Worm (Caenorhabditis elegans): ENCODE results near the gene C13G5.2.

The C13G5.2 gene

DNA sequence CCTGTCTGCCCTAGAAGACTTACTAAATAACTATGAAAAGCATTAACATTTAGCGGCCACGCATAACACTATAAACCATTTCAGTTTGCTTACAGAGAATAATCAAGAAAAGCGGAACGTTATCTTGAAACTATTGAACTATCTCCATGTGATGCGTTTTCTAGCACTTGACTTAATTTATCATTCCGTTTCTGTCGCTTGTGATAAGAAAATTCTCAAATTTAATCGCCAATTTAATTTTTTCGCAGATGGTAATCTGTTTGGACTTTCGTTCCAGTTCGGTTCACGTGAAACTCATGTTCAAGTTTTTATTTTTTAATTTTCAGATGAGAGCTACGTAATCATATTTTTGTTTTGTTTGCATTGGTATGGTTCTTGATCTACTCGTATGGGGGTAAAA is 38.7 kb upstream of the C13G5.2 start (continued):
- TF ChIP-seq dve-1 (tag; optimal IDR thresholded peaks at IDR 0.05; ENCODE audit: insufficient read depth) (peak; percentile 94), dmd-6 (GFP tag; IDR thresholded peaks at IDR 0.05) (peak; percentile 93), pqm-1 (tag; optimal IDR thresholded peaks at IDR 0.05) (peak; percentile 78), lin-1 (GFP tag; IDR thresholded peaks at IDR 0.05) (peak; percentile 33; the same call in 1 of the 2 replicates), ceh-20 (GFP tag; IDR thresholded peaks at IDR 0.05) (peak; percentile 56; the same call in 1 of the 2 replicates), hlh-30 (tag; optimal IDR thresholded peaks at IDR 0.05; ENCODE audit: insufficient read depth) (peak; percentile 78), lin-15B (tag; optimal IDR thresholded peaks at IDR 0.05) (no peak)

DNA sequence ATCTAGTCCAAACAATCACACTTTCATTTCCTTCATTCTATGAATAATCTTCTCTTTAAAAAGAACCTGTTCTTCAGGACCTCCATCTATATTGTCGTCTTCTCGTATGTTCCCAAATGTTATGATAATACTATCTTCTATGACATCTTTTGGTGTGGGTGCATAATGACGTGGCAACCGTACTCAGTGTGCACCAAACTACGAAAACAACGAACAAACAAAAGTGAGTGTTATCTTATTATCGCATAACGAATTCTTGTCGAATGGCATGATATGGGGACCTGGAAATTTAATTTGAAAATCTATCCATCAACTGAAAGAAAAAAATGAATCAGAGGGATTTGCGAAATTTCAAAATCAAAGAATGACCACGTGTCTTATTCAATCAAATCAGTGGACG is 37.8 kb upstream of the C13G5.2 start:
- no peak for TF ChIP-seq daf-16 (GFP tag; optimal IDR thresholded peaks at IDR 0.05)
- TF ChIP-seq daf-16 (tag; optimal IDR thresholded peaks at IDR 0.05) = peak; percentile 37
- no peak for TF ChIP-seq zfp-3 (GFP tag; conservative IDR thresholded peaks at IDR 0.05)

DNA sequence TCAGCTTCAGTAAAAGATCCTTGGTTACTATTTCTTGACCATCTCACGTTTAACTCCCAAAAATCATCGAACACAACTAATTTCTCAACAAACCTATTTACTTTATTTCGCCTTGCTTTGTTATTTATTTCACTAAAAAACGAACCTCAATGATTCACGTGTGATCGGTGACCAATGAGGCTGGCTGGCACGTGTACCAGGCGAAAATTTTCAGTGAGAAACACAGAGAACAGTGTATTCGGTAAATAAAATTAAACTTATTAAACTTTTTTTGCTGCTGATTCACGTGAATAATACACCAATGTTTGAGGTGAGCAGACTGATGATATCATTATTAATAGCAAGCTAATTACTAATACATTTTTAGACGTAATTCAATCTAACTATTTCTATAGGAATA is 37.1 kb upstream of the C13G5.2 start:
- TF ChIP-seq lin-38 (GFP tag; IDR thresholded peaks at IDR 0.05) = no peak
- no peak for TF ChIP-seq cey-2 (tag; optimal IDR thresholded peaks at IDR 0.05; ENCODE audit: borderline replicate concordance, insufficient read depth)
- TF ChIP-seq dmd-6 (GFP tag; IDR thresholded peaks at IDR 0.05) = peak; percentile 30; the same call in 1 of the 2 replicates
- TF ChIP-seq unc-39 (tag; optimal IDR thresholded peaks at IDR 0.05) = no peak
- no peak for TF ChIP-seq ama-1 (optimal IDR thresholded peaks at IDR 0.05)
- TF ChIP-seq nhr-48 (tag; optimal IDR thresholded peaks at IDR 0.05) = peak; percentile 22
- TF ChIP-seq hlh-30 (tag; optimal IDR thresholded peaks at IDR 0.05; ENCODE audit: insufficient read depth) = peak; percentile 59
- no peak for TF ChIP-seq hmg-1.1 (GFP tag; IDR thresholded peaks at IDR 0.05)
- TF ChIP-seq T20F7.1 (GFP tag; optimal IDR thresholded peaks at IDR 0.05) = peak; percentile 6
- TF ChIP-seq lin-29 (GFP tag; IDR thresholded peaks at IDR 0.05) = no peak
- TF ChIP-seq mxl-2 (GFP tag; conservative IDR thresholded peaks at IDR 0.05) = 0 out of 2 replicates have a peak, but pooled peaks have one; percentile 41

DNA sequence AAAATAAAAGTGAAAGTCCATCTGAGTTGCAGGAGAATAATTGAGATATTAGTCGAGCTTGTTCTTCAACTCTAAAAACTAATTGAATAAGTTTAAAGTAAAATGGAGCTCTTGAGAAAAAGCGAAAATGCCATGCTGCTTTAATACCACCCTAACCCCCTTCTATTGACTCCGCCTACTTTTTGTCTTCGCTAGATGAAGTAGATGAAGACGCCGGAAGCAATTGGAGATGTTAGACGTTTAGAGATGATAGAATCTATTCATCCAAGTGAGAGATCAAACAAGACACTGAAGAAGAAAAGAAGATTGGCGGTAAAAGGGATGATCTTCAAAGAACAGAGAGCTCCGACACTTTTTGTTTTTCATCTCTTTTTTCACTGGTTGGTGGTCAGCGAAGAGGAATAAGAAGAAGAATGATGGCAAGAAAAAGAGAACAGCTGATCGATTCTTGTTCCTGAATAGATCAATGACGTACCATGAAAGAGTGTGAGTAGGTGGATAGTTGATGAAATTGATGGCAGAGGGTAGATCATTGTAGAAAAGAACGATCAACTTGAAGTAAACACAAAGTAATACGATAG is 36.2 kb upstream of the C13G5.2 start:
- 0 out of 2 replicates have a peak, but pooled peaks have one; percentile 11 for TF ChIP-seq ceh-20 (GFP tag; IDR thresholded peaks at IDR 0.05)
- TF ChIP-seq zfp-3 (GFP tag; conservative IDR thresholded peaks at IDR 0.05) = no peak
- TF ChIP-seq nhr-11 (tag; optimal IDR thresholded peaks at IDR 0.05) = peak; percentile 23
- peak in 1 of 2 experiments; percentile 4 for TF ChIP-seq lsy-2 (tag; optimal IDR thresholded peaks at IDR 0.05)
- no peak for TF ChIP-seq hif-1 (tag; optimal IDR thresholded peaks at IDR 0.05)
- no peak for TF ChIP-seq nhr-111 (GFP tag; optimal IDR thresholded peaks at IDR 0.05)
- no peak for TF ChIP-seq dmd-8 (GFP tag; IDR thresholded peaks at IDR 0.05)
- TF ChIP-seq F44E2.7 (GFP tag; IDR thresholded peaks at IDR 0.05) = no peak
- TF ChIP-seq Y48G9A.11 (GFP tag; IDR thresholded peaks at IDR 0.05) = no peak
- no peak for TF ChIP-seq lir-3 (tag; optimal IDR thresholded peaks at IDR 0.05)
- peak in 1 of 2 experiments; percentile 37 for TF ChIP-seq unc-62 (GFP tag; optimal IDR thresholded peaks at IDR 0.05 in 1 of 2)
- TF ChIP-seq unc-62 (tag; optimal IDR thresholded peaks at IDR 0.05) = no peak
- no peak for TF ChIP-seq madf-5 (GFP tag; IDR thresholded peaks at IDR 0.05)
- TF ChIP-seq dpl-1 (GFP tag; optimal IDR thresholded peaks at IDR 0.05) = no peak
- TF ChIP-seq Y105C5A.15 (GFP tag; IDR thresholded peaks at IDR 0.05) = no peak
- no peak for TF ChIP-seq nhr-237 (tag; optimal IDR thresholded peaks at IDR 0.05)
- no peak for TF ChIP-seq cey-2 (tag; optimal IDR thresholded peaks at IDR 0.05; ENCODE audit: borderline replicate concordance, insufficient read depth)
- no peak for TF ChIP-seq lin-1 (GFP tag; IDR thresholded peaks at IDR 0.05)
- no peak for TF ChIP-seq F49E8.2 (tag; optimal IDR thresholded peaks at IDR 0.05; ENCODE audit: borderline replicate concordance)
- TF ChIP-seq dmd-6 (GFP tag; IDR thresholded peaks at IDR 0.05) = peak; percentile 6; the same call in 1 of the 2 replicates
